Worm (Caenorhabditis elegans): ENCODE results near the gene C50B6.3.

The C50B6.3 gene

ce11 chrV:13320676-13321075 lies 7.3 kb downstream of the C50B6.3 start, which contains the start of gene srh-15:
Gene srh-15 (plus strand): TSS chrV:13320976.
- TF ChIP-seq mec-3 (tag; optimal IDR thresholded peaks at IDR 0.05; ENCODE audit: borderline replicate concordance) (no peak), unc-55 (GFP tag; optimal IDR thresholded peaks at IDR 0.05) (no peak), F13H6.1 (tag; optimal IDR thresholded peaks at IDR 0.05) (no peak), dve-1 (tag; optimal IDR thresholded peaks at IDR 0.05) (no peak), syd-9 (tag; optimal IDR thresholded peaks at IDR 0.05) (no peak), pat-9 (tag; optimal IDR thresholded peaks at IDR 0.05) (no peak), K02D7.2 (tag; optimal IDR thresholded peaks at IDR 0.05) (no peak), gmeb-2 (tag; optimal IDR thresholded peaks at IDR 0.05) (no peak), odd-2 (tag; optimal IDR thresholded peaks at IDR 0.05) (no peak), pha-4 (tag; optimal IDR thresholded peaks at IDR 0.05) (no peak), madf-2 (tag; optimal IDR thresholded peaks at IDR 0.05) (no peak), ceh-9 (tag; optimal IDR thresholded peaks at IDR 0.05) (no peak), eyg-1 (tag; optimal IDR thresholded peaks at IDR 0.05) (no peak), rnt-1 (tag; optimal IDR thresholded peaks at IDR 0.05) (no peak), ceh-19 (GFP tag; optimal IDR thresholded peaks at IDR 0.05) (no peak), unc-86 (tag; optimal IDR thresholded peaks at IDR 0.05) (no peak), nfya-1 (tag; optimal IDR thresholded peaks at IDR 0.05) (no peak), dmd-4 (tag; optimal IDR thresholded peaks at IDR 0.05; ENCODE audit: borderline replicate concordance) (no peak), ahr-1 (tag; optimal IDR thresholded peaks at IDR 0.05) (no peak), tbx-2 (tag; optimal IDR thresholded peaks at IDR 0.05) (no peak)

ce11 chrV:13324933-13325760 lies 11.8 kb downstream of the C50B6.3 start, which contains the start of gene C50B6.7:
Gene C50B6.7 (minus strand): TSS chrV:13324983.
- no peak for TF ChIP-seq ahr-1 (tag; optimal IDR thresholded peaks at IDR 0.05)
- TF ChIP-seq sox-2 (GFP tag; IDR thresholded peaks at IDR 0.05) = no peak
- no peak for TF ChIP-seq nhr-232 (tag; optimal IDR thresholded peaks at IDR 0.05)
- no peak for TF ChIP-seq che-1 (tag; optimal IDR thresholded peaks at IDR 0.05)
- TF ChIP-seq pha-4 (tag; optimal IDR thresholded peaks at IDR 0.05) = no peak
- no peak for TF ChIP-seq ttx-3 (tag; optimal IDR thresholded peaks at IDR 0.05)
- no peak for TF ChIP-seq hlh-13 (GFP tag; optimal IDR thresholded peaks at IDR 0.05)
- no peak for TF ChIP-seq dmd-4 (tag; optimal IDR thresholded peaks at IDR 0.05; ENCODE audit: borderline replicate concordance)
- no peak for TF ChIP-seq ceh-22 (tag; optimal IDR thresholded peaks at IDR 0.05)
- no peak for TF ChIP-seq K02D7.2 (tag; optimal IDR thresholded peaks at IDR 0.05)
- no peak for TF ChIP-seq ceh-6 (GFP tag; optimal IDR thresholded peaks at IDR 0.05)
- TF ChIP-seq nfya-1 (tag; optimal IDR thresholded peaks at IDR 0.05) = no peak
- no peak for TF ChIP-seq hlh-15 (tag; optimal IDR thresholded peaks at IDR 0.05)

- TF ChIP-seq ceh-30 (tag; optimal IDR thresholded peaks at IDR 0.05) (no peak), ceh-18 (tag; optimal IDR thresholded peaks at IDR 0.05) (no peak), hlh-8 (tag; optimal IDR thresholded peaks at IDR 0.05) (no peak), ceh-2 (tag; optimal IDR thresholded peaks at IDR 0.05) (no peak), hlh-13 (GFP tag; optimal IDR thresholded peaks at IDR 0.05) (no peak), ceh-31 (tag; optimal IDR thresholded peaks at IDR 0.05) (no peak), sox-4 (tag; optimal IDR thresholded peaks at IDR 0.05) (no peak), tbx-7 (tag; optimal IDR thresholded peaks at IDR 0.05) (no peak), Y22D7AL.16 (tag; optimal IDR thresholded peaks at IDR 0.05) (no peak), mec-3 (tag; optimal IDR thresholded peaks at IDR 0.05; ENCODE audit: borderline replicate concordance) (no peak), T23F11.4 (GFP tag; optimal IDR thresholded peaks at IDR 0.05) (no peak), zip-5 (tag; optimal IDR thresholded peaks at IDR 0.05) (no peak), pha-4 (tag; optimal IDR thresholded peaks at IDR 0.05) (no peak), K09A11.1 (tag; optimal IDR thresholded peaks at IDR 0.05; ENCODE audit: insufficient read depth) (no peak), elt-2 (tag; optimal IDR thresholded peaks at IDR 0.05) (no peak), unc-42 (tag; optimal IDR thresholded peaks at IDR 0.05) (no peak), pax-1 (tag; optimal IDR thresholded peaks at IDR 0.05) (no peak), nhr-232 (tag; optimal IDR thresholded peaks at IDR 0.05) (no peak), lim-6 (tag; optimal IDR thresholded peaks at IDR 0.05) (no peak), ceh-19 (GFP tag; optimal IDR thresholded peaks at IDR 0.05) (no peak)
Measured at ce11 chrV:13327463-13327862, 14.1 kb downstream of the C50B6.3 start, which contains the start of gene str-37. Gene str-37 (plus strand): TSS chrV:13327763.

Measured in whole organism, late embryonic.